Worm (Caenorhabditis elegans) whole organism, dauer: ENCODE results near the gene C08E3.1.
"Not testable (repeated sequence)": the region's sequence is repeated elsewhere in the genome, so short reads cannot be mapped to it uniquely, and the experiment has no call there.

Experiments
- unc-62 ChIP-seq: sonication (generic microtip); optimal IDR thresholded peaks from 2 replicates; lab custom pipeline; 2017; ENCODE audit warnings: missing biosample characterization, missing genetic modification reagents, missing genetic modification characterization

Gene C08E3.1

ce11 chrII:1618948-1619347, 14.6 kb upstream of the C08E3.1 start, which contains the start of gene fbxa-166:
fbxa-166 (minus strand) TSS chrII:1619048.
- TF ChIP-seq unc-62: no peak

- TF ChIP-seq unc-62: no peak
These were observed 12.4 kb upstream of the C08E3.1 start, which contains the start of gene fbxa-158 for ce11 chrII:1621180-1621579. fbxa-158 (minus strand) TSS chrII:1621280.

- TF ChIP-seq unc-62: no peak
These were observed 11.8 kb upstream of the C08E3.1 start for ce11 chrII:1621795-1622194.

- no peak for TF ChIP-seq unc-62
These were observed 9.0 kb upstream of the C08E3.1 start, which contains the start of gene fbxa-160 for ce11 chrII:1624572-1624971. fbxa-160 (minus strand) TSS chrII:1624672.

- no peak for TF ChIP-seq unc-62
These were observed 7.9 kb upstream of the C08E3.1 start, which contains the start of gene C08E3.14 for ce11 chrII:1625666-1626065. C08E3.14 (plus strand) TSS chrII:1625966.

ce11 chrII:1627783-1628182, 5.8 kb upstream of the C08E3.1 start, which contains the start of gene C08E3.15:
C08E3.15 (minus strand) TSS chrII:1627883.
- TF ChIP-seq unc-62: not testable (repeated sequence)

ce11 chrII:1632216-1632615, 1.4 kb upstream of the C08E3.1 start, which contains the start of gene C08E3.13:
C08E3.13 (minus strand) TSS chrII:1632316.
- TF ChIP-seq unc-62: not testable (repeated sequence)

- no peak for TF ChIP-seq unc-62
These were observed 2.4 kb downstream of the C08E3.1 start for ce11 chrII:1635969-1636368.

ce11 chrII:1636392-1636791, 2.8 kb downstream of the C08E3.1 start, which contains the start of gene srg-20:
srg-20 (plus strand) TSS chrII:1636692.
- not testable (repeated sequence) for TF ChIP-seq unc-62

- no peak for TF ChIP-seq unc-62
These were observed 6.9 kb downstream of the C08E3.1 start, which contains the start of gene srh-72 for ce11 chrII:1640496-1640895. srh-72 (minus strand) TSS chrII:1640596.

- no peak for TF ChIP-seq unc-62
These were observed 11.3 kb downstream of the C08E3.1 start, which contains the start of gene ZC204.6 for ce11 chrII:1644777-1645348. ZC204.6 (minus strand) TSS chrII:1644827.

ce11 chrII:1646199-1646598, 12.6 kb downstream of the C08E3.1 start, which contains the start of gene ZC204.17:
ZC204.17 (minus strand) TSS chrII:1646299.
- TF ChIP-seq unc-62: no peak

ce11 chrII:1648768-1649167, 15.2 kb downstream of the C08E3.1 start, which contains the start of gene fbxb-21:
fbxb-21 (minus strand) TSS chrII:1648868.
- TF ChIP-seq unc-62: no peak

- TF ChIP-seq unc-62: no peak
These were observed 16.9 kb downstream of the C08E3.1 start, which contains the start of gene fbxb-20 for ce11 chrII:1650502-1650901. fbxb-20 (minus strand) TSS chrII:1650602.

ce11 chrII:1651804-1652203, 18.2 kb downstream of the C08E3.1 start, which contains the start of gene fbxb-16:
fbxb-16 (minus strand) TSS chrII:1651904.
- no peak for TF ChIP-seq unc-62

ce11 chrII:1653397-1653796, 19.8 kb downstream of the C08E3.1 start, which contains the start of gene fbxb-15:
fbxb-15 (minus strand) TSS chrII:1653497.
- no peak for TF ChIP-seq unc-62

ce11 chrII:1654917-1655316, 21.3 kb downstream of the C08E3.1 start, which contains the start of gene btb-12:
btb-12 (plus strand) TSS chrII:1655217.
- TF ChIP-seq unc-62: no peak

ce11 chrII:1657202-1657601, 23.6 kb downstream of the C08E3.1 start, which contains the start of gene ZC204.12:
ZC204.12 (minus strand) TSS chrII:1657302.
- TF ChIP-seq unc-62: no peak
